Worm (Caenorhabditis elegans) whole organism, early embryonic: Measurements from ENCODE around the gene rga-8.
A peak's percentile ranks its signal among the peaks of the same experiment; 100 is the strongest.

Experiments
- B0310.2 ChIP-seq: sonication (generic microtip); optimal IDR thresholded peaks from 2 replicates; lab custom pipeline; 2016; ENCODE audit warnings: mild to moderate bottlenecking, missing genetic modification characterization, missing compliant biosample characterization
- F13C5.2 ChIP-seq: sonication (generic microtip); optimal IDR thresholded peaks from 2 replicates; lab custom pipeline; 2017; ENCODE audit warnings: mild to moderate bottlenecking, missing genetic modification characterization, inconsistent platforms, missing compliant biosample characterization
- aly-1 ChIP-seq: sonication (generic microtip); optimal IDR thresholded peaks from 2 replicates; lab custom pipeline; 2016; ENCODE audit warnings: missing genetic modification characterization, missing compliant biosample characterization
- ama-1 ChIP-seq: fragments of 150-350 bp; optimal IDR thresholded peaks from 2 replicates; lab custom pipeline; 2014
- ceh-13 ChIP-seq: fragments of 200-800 bp; sonication (Bioruptor generic); optimal IDR thresholded peaks from 2 replicates; lab custom pipeline; 2018; ENCODE audit warnings: mild to moderate bottlenecking, missing genetic modification characterization, missing compliant biosample characterization
- ceh-36 ChIP-seq: sonication (generic microtip); optimal IDR thresholded peaks from 2 replicates; lab custom pipeline; 2016; ENCODE audit warnings: missing genetic modification characterization, inconsistent platforms, missing compliant biosample characterization
- ets-7 ChIP-seq: sonication (generic microtip); optimal IDR thresholded peaks from 2 replicates; lab custom pipeline; 2016; ENCODE audit warnings: missing genotype, missing genetic modification characterization, missing compliant biosample characterization
- flt-1 ChIP-seq: fragments of 200-800 bp; sonication (Bioruptor generic); IDR thresholded peaks from 2 replicates; pipeline ENCODE4 v1.3.6; 2022; ENCODE audit warnings: missing genetic modification characterization, missing compliant biosample characterization
- hmbx-1 ChIP-seq: sonication (generic microtip); optimal IDR thresholded peaks from 2 replicates; lab custom pipeline; 2016; ENCODE audit warnings: mild to moderate bottlenecking, missing genetic modification characterization, missing compliant biosample characterization
- hmg-4 ChIP-seq: fragments of 200-800 bp; sonication (Bioruptor generic); optimal IDR thresholded peaks from 2 replicates; lab custom pipeline; 2018; ENCODE audit warnings: mild to moderate bottlenecking, missing genetic modification characterization, missing compliant biosample characterization
- hnd-1 ChIP-seq: sonication (generic microtip); optimal IDR thresholded peaks from 2 replicates; lab custom pipeline; 2016; ENCODE audit warnings: missing genetic modification characterization, missing compliant biosample characterization
- pes-1 ChIP-seq: fragments of 200-800 bp; sonication (Bioruptor generic); IDR thresholded peaks from 2 replicates; pipeline ENCODE4 v1.3.6; 2022; ENCODE audit warnings: missing genetic modification reagents, missing genetic modification characterization, missing compliant biosample characterization
- scrt-1 ChIP-seq: fragments of 200-800 bp; sonication (Bioruptor generic); IDR thresholded peaks from 2 replicates; pipeline ENCODE4 v1.3.6; 2022; ENCODE audit warnings: missing genetic modification characterization, missing compliant biosample characterization
- sea-1 ChIP-seq: fragments of 200-800 bp; sonication (Bioruptor generic); conservative IDR thresholded peaks from 2 replicates; pipeline ENCODE4 v1.3.6; 2022; ENCODE audit warnings: missing genetic modification characterization, missing compliant biosample characterization
- tbx-11 ChIP-seq: fragments of 200-800 bp; sonication (Bioruptor generic); IDR thresholded peaks from 2 replicates; pipeline ENCODE4 v1.3.6; 2022; ENCODE audit warnings: missing genetic modification characterization, missing compliant biosample characterization
- tbx-37 ChIP-seq: fragments of 200-800 bp; sonication (Bioruptor generic); conservative IDR thresholded peaks from 2 replicates; pipeline ENCODE4 v1.3.6; 2022; ENCODE audit warnings: missing genetic modification reagents, missing genetic modification characterization, missing compliant biosample characterization
- tra-4 ChIP-seq: sonication (generic microtip); optimal IDR thresholded peaks from 2 replicates; lab custom pipeline; 2017; ENCODE audit warnings: missing genetic modification characterization, missing compliant biosample characterization

Gene rga-8

DNA sequence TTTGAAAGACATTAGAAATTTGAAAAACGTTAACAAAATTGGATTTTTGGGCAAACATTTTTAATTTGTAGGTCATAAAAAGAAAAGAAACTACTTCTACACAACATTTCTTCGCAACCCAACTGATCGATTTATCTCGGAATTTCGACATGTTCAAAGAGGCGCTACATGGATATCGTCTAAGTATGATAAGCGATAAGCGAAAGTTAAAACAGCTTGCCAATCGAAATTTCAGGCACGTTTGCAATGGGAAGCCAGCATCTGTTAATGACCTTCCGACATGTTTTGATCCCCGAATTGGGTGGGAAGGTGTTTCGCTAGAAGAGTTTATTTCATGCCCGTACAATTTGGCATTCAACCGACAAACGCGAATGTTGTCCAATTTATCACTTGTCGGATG is 2.8 kb downstream of the rga-8 start:
- TF ChIP-seq F13C5.2 (tag; lab: Kevin White, UChicago) = no peak

DNA sequence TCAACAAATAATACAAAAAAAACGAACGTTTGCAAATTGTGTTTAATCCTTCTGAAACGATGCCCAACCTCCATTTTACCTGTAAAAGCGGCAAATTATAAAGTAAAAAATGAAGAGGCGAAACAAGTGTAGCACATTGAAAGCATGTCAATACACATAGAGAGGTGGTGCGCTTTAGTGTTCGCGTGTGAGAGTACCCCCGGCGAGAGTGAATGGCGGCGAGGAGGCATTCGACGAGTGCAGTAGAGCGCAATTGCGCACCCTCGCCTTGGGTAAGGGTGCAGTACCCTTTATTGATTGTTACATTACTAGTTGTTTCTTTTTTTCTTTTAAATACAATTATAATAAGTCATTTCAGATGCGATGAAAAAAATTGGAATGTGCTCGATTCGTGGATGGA is 4.4 kb downstream of the rga-8 start, which contains the start of gene hst-6:
Gene hst-6, plus strand, starts transcription at position 353 of the 400 bp plus-strand sequence.
- no peak for TF ChIP-seq ceh-36 (tag; lab: Kevin White, UChicago)
- TF ChIP-seq aly-1 = no peak
- peak; percentile 75 for TF ChIP-seq hmg-4
- TF ChIP-seq flt-1 (GFP tag; lab: Robert Waterston, UW) = peak; percentile 41; the same call in 1 of the 2 replicates
- no peak for TF ChIP-seq ets-7 (tag; lab: Kevin White, UChicago)
- TF ChIP-seq B0310.2 (tag; lab: Kevin White, UChicago) = no peak
- TF ChIP-seq scrt-1 (GFP tag; lab: Robert Waterston, UW) = no peak
- TF ChIP-seq sea-1 = 0 out of 2 replicates have a peak, but pooled peaks have one; percentile 50
- TF ChIP-seq ama-1 (lab: Kevin White, UChicago) = no peak
- 0 out of 2 replicates have a peak, but pooled peaks have one; percentile 39 for TF ChIP-seq tbx-37 (GFP tag; lab: Robert Waterston, UW)
- peak; percentile 85 for TF ChIP-seq F13C5.2 (tag; lab: Kevin White, UChicago)

DNA sequence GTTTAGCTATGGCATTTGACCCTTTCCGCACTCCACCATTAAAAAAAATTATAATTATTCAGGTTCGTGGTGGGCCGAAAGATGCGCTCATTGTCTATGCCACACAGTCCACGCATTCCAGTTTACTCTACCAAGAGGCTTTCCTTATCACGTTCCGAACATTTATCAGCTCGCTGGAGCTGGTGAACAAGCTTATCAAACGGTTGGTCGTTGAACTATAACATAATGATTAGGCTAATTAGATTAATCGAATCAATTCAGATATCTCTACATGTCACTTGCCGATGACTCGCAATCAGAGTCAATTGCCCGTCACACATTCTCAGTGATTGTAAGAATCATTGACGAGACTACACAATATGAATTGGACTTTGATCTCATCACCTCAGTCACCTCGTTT is 10.2 kb downstream of the rga-8 start:
- TF ChIP-seq ets-7 (tag; lab: Kevin White, UChicago) (no peak), ceh-36 (tag; lab: Kevin White, UChicago) (no peak), tra-4 (tag; lab: Kevin White, UChicago) (no peak), ama-1 (lab: Kevin White, UChicago) (no peak)

DNA sequence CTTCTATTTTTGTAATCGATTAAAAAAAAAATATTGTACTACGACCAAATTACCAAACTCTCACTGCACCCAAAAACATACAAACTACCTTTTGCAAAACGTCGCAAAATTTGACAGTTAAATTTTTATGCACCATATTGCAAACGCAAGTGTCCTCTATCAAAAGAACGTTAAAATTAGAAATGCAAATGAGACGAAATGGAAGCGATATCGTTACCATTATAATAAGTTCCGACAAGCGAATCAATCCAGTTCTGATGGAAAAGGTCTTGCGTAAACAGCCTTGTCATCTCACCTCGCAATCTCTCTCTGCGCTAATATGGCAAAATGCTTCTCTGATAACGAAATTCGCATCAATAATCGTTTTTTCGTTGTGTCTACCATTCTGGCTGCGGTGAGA is 11.5 kb downstream of the rga-8 start:
- TF ChIP-seq sea-1 (no peak), hmg-4 (no peak), F13C5.2 (tag; lab: Kevin White, UChicago) (no peak), hnd-1 (no peak), ceh-36 (tag; lab: Kevin White, UChicago) (no peak), aly-1 (no peak), scrt-1 (GFP tag; lab: Robert Waterston, UW) (no peak), hmbx-1 (tag; lab: Kevin White, UChicago) (no peak), tbx-11 (GFP tag; lab: Robert Waterston, UW) (no peak), B0310.2 (tag; lab: Kevin White, UChicago) (no peak), flt-1 (GFP tag; lab: Robert Waterston, UW) (no peak), ceh-13 (GFP tag; lab: Kevin White, UChicago) (no peak)

DNA sequence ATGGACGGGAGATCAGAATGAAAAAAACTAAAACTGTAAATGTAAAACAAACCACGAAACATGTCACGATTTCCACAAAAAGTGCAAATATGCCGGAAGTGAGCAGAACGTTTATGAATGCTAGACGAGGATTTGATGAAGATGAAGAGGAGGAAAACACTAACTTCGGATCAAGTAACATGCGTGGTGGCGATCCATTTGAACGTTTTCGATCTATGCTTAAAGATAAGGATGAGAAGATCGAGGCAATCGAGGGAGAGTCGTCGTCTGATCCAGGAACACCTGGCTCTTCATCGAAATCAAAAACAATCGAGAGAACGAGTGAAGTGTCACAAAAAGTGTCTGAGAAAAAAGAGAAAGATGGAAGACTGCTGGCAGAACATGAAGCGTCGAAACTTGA is 14.2 kb downstream of the rga-8 start:
- TF ChIP-seq F13C5.2 (tag; lab: Kevin White, UChicago) (no peak), tra-4 (tag; lab: Kevin White, UChicago) (no peak), tbx-37 (GFP tag; lab: Robert Waterston, UW) (no peak), hmg-4 (no peak), B0310.2 (tag; lab: Kevin White, UChicago) (no peak)

DNA sequence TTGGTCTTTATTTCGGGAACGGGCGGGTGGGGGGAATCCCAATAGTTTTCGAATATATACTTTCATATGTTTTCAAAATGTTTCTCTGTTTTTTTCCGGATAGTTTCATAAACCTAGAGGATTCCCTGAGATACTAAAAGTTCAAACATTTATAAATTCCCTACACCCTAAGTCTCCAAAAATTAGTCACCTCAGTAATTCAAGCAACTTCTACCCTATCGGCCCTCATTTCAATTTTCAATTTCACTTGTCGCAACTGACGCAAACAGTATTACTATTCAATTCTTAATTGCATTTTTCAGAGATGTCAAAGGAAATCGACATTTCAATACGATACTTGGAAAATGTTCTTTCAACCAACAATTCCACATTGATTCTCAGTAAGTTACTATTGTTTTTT is 15.5 kb downstream of the rga-8 start, which contains the start of gene Y34B4A.4:
Gene Y34B4A.4, plus strand, starts transcription at position 301 of the 400 bp plus-strand sequence.
- no peak for TF ChIP-seq hmg-4
- no peak for TF ChIP-seq sea-1

DNA sequence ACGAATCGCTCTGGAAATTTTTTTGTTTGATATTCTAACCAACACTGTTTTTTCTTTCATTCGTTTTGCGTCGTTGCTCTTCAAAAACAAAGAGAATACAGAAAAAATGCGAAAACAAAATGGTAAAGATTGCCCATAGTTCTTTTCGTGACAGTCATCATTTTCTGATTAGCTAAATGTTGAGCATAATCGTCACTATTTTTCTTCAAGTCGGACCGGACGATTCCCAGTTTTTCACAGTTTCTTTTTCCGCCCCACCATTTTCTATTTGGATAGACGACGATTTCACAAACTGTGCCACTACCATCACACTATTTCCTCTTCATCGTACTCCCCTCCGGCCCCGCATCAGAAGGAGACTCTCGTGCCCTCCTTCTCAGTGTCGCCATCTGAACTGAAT is 16.0 kb downstream of the rga-8 start:
- TF ChIP-seq pes-1 (GFP tag; lab: Robert Waterston, UW) = no peak
- TF ChIP-seq tbx-11 (GFP tag; lab: Robert Waterston, UW) = no peak
- TF ChIP-seq aly-1 = no peak
- no peak for TF ChIP-seq ceh-13 (GFP tag; lab: Kevin White, UChicago)
- TF ChIP-seq tbx-37 (GFP tag; lab: Robert Waterston, UW) = no peak
- TF ChIP-seq sea-1 = no peak
- TF ChIP-seq B0310.2 (tag; lab: Kevin White, UChicago) = no peak
- TF ChIP-seq tra-4 (tag; lab: Kevin White, UChicago) = no peak
- TF ChIP-seq ama-1 (lab: Kevin White, UChicago) = no peak
- no peak for TF ChIP-seq ets-7 (tag; lab: Kevin White, UChicago)
- TF ChIP-seq ceh-36 (tag; lab: Kevin White, UChicago) = no peak
- TF ChIP-seq hnd-1 = no peak
- TF ChIP-seq hmg-4 = no peak
- no peak for TF ChIP-seq F13C5.2 (tag; lab: Kevin White, UChicago)
- TF ChIP-seq hmbx-1 (tag; lab: Kevin White, UChicago) = no peak
- TF ChIP-seq scrt-1 (GFP tag; lab: Robert Waterston, UW) = no peak
- TF ChIP-seq flt-1 (GFP tag; lab: Robert Waterston, UW) = no peak

DNA sequence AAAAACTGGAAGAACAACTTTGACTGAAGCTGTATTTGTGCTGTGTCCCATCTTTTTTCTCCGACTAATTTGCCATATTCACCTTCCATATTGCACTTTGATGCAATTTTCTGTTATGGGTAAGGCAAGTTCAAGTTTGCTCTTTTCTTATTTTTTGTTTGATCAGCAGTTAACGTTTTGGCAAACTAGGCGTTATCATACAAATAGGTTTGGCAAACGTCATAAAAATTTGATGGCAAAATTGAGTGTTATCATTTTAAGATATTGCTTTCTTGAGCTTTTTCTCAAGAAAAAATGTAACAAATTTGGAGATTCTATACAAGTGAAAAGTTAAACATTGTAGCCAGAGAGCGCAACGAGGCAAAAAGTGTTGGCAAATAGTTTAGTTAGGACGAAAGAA is 17.5 kb downstream of the rga-8 start:
- TF ChIP-seq F13C5.2 (tag; lab: Kevin White, UChicago) (no peak), scrt-1 (GFP tag; lab: Robert Waterston, UW) (no peak), hnd-1 (no peak), hmbx-1 (tag; lab: Kevin White, UChicago) (no peak), tbx-37 (GFP tag; lab: Robert Waterston, UW) (no peak), aly-1 (no peak), tbx-11 (GFP tag; lab: Robert Waterston, UW) (no peak), ceh-13 (GFP tag; lab: Kevin White, UChicago) (no peak), flt-1 (GFP tag; lab: Robert Waterston, UW) (no peak)

DNA sequence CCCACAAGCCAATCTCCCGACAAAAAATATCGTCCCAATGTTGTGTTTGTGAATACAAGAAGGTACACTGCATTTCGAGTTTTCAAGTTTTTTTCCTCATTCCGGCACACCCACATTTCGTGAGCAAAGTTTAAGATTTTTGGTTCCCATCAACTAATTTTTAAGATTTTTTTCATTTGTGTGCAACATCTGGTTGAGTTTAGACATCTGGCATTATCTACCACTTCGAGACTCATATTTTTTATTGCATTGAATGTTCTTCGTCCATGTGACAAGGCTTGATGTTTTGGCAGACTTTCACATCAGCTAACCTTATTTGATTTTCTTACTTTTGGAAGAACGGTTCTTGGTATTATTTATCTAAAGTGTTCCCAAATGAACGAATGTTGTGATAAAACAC is 19.2 kb downstream of the rga-8 start:
- TF ChIP-seq aly-1 (no peak), F13C5.2 (tag; lab: Kevin White, UChicago) (no peak), hmbx-1 (tag; lab: Kevin White, UChicago) (no peak), B0310.2 (tag; lab: Kevin White, UChicago) (no peak), ceh-36 (tag; lab: Kevin White, UChicago) (no peak), ama-1 (lab: Kevin White, UChicago) (no peak), hmg-4 (no peak), hnd-1 (no peak), ceh-13 (GFP tag; lab: Kevin White, UChicago) (no peak), ets-7 (tag; lab: Kevin White, UChicago) (no peak), sea-1 (no peak), pes-1 (GFP tag; lab: Robert Waterston, UW) (no peak), tbx-37 (GFP tag; lab: Robert Waterston, UW) (no peak), tbx-11 (GFP tag; lab: Robert Waterston, UW) (no peak), scrt-1 (GFP tag; lab: Robert Waterston, UW) (no peak), tra-4 (tag; lab: Kevin White, UChicago) (no peak), flt-1 (GFP tag; lab: Robert Waterston, UW) (no peak)
